Worm (Caenorhabditis elegans) whole organism, mixed stage, embryonic: ENCODE measurements around the gene C03A7.13.

Experiments
- M03D4.4 ChIP-seq: sonication (generic microtip); optimal IDR thresholded peaks from 2 replicates; lab custom pipeline; 2017; ENCODE audit warnings: mild to moderate bottlenecking, missing genetic modification characterization, missing compliant biosample characterization
- bed-3 ChIP-seq: fragments of 200-800 bp; sonication (Bioruptor generic); optimal IDR thresholded peaks from 3 replicates; lab custom pipeline; 2018; ENCODE audit warnings: mild to moderate bottlenecking, missing genetic modification characterization, moderate library complexity, missing compliant biosample characterization
- blmp-1 ChIP-seq: fragments of 150-350 bp; optimal IDR thresholded peaks from 2 replicates; lab custom pipeline; 2014; ENCODE audit warnings: missing biosample characterization, missing genetic modification characterization
- ceh-39 ChIP-seq: fragments of 150-350 bp; optimal IDR thresholded peaks from 2 replicates; lab custom pipeline; 2014; ENCODE audit warnings: missing biosample characterization, missing genetic modification characterization
- ces-1 ChIP-seq: fragments of 150-350 bp; optimal IDR thresholded peaks from 2 replicates; lab custom pipeline; 2014; ENCODE audit warnings: missing biosample characterization, missing genetic modification reagents, missing genetic modification characterization
- cnd-1 ChIP-seq: fragments of 200-800 bp; sonication (Bioruptor generic); optimal IDR thresholded peaks from 2 replicates; lab custom pipeline; 2018; ENCODE audit warnings: mild to moderate bottlenecking, missing genetic modification characterization, missing compliant biosample characterization
- drap-1 ChIP-seq: fragments of 200-800 bp; sonication (Bioruptor generic); optimal IDR thresholded peaks from 3 replicates; lab custom pipeline; 2018; ENCODE audit warnings: mild to moderate bottlenecking, missing genetic modification characterization, missing compliant biosample characterization
- elt-3 ChIP-seq: fragments of 150-350 bp; optimal IDR thresholded peaks from 2 replicates; lab custom pipeline; 2014; ENCODE audit warnings: missing biosample characterization, missing genetic modification characterization
- flh-1 ChIP-seq: fragments of 200-800 bp; sonication (Bioruptor generic); optimal IDR thresholded peaks from 2 replicates; lab custom pipeline; 2018; ENCODE audit warnings: mild to moderate bottlenecking, missing genetic modification characterization, moderate library complexity, missing compliant biosample characterization
- lin-13 ChIP-seq: fragments of 150-350 bp; optimal IDR thresholded peaks from 2 replicates; lab custom pipeline; 2014; ENCODE audit warnings: missing biosample characterization, missing genetic modification characterization
- lin-32 ChIP-seq: fragments of 200-800 bp; sonication (Bioruptor generic); optimal IDR thresholded peaks from 2 replicates; lab custom pipeline; 2018; ENCODE audit warnings: mild to moderate bottlenecking, missing genetic modification characterization, missing compliant biosample characterization
- lsy-2 ChIP-seq: fragments of 150-350 bp; optimal IDR thresholded peaks from 2 replicates; lab custom pipeline; 2014; ENCODE audit warnings: missing biosample characterization, missing genetic modification characterization
- mab-5 ChIP-seq: fragments of 150-350 bp; optimal IDR thresholded peaks from 2 replicates; lab custom pipeline; 2014; ENCODE audit warnings: missing biosample characterization, missing genetic modification characterization
- mep-1 ChIP-seq: fragments of 150-350 bp; optimal IDR thresholded peaks from 2 replicates; lab custom pipeline; 2017; ENCODE audit warnings: missing biosample characterization, missing genetic modification reagents, missing genetic modification characterization, inconsistent platforms
- nhr-12 ChIP-seq: fragments of 150-350 bp; optimal IDR thresholded peaks from 2 replicates; lab custom pipeline; 2014; ENCODE audit warnings: missing biosample characterization, missing genetic modification characterization
- nhr-237 ChIP-seq: fragments of 150-350 bp; optimal IDR thresholded peaks from 2 replicates; lab custom pipeline; 2014; ENCODE audit warnings: missing biosample characterization, missing genetic modification characterization
- nhr-28 ChIP-seq: fragments of 150-350 bp; optimal IDR thresholded peaks from 2 replicates; lab custom pipeline; 2014; ENCODE audit warnings: missing biosample characterization, missing genetic modification characterization
- nhr-76 ChIP-seq: sonication (generic microtip); optimal IDR thresholded peaks from 2 replicates; lab custom pipeline; 2017; ENCODE audit warnings: missing biosample characterization, missing genetic modification characterization
- pha-4 ChIP-seq: fragments of 150-350 bp; optimal IDR thresholded peaks from 2 replicates; lab custom pipeline; 2018; ENCODE audit warnings: missing biosample characterization, missing genetic modification reagents, missing genetic modification characterization
- sptf-1 ChIP-seq: sonication (generic microtip); optimal IDR thresholded peaks from 2 replicates; lab custom pipeline; 2017; ENCODE audit warnings: mild to moderate bottlenecking, missing genetic modification characterization, moderate library complexity, missing compliant biosample characterization
- tbx-8 ChIP-seq: fragments of 200-800 bp; sonication (Bioruptor generic); optimal IDR thresholded peaks from 2 replicates; lab custom pipeline; 2018; ENCODE audit warnings: mild to moderate bottlenecking, missing genetic modification characterization, moderate library complexity, missing compliant biosample characterization
- unc-120 ChIP-seq: sonication (generic microtip); optimal IDR thresholded peaks from 2 replicates; lab custom pipeline; 2017; ENCODE audit warnings: missing genetic modification characterization, missing compliant biosample characterization; ENCODE audit not compliant: poor library complexity, severe bottlenecking
- unc-39 ChIP-seq: fragments of 150-350 bp; optimal IDR thresholded peaks from 2 replicates; lab custom pipeline; 2014; ENCODE audit warnings: missing biosample characterization, missing genetic modification characterization
- unc-62 ChIP-seq: fragments of 150-350 bp; optimal IDR thresholded peaks from 2 replicates; lab custom pipeline; 2014; ENCODE audit warnings: missing biosample characterization, missing genetic modification reagents, missing genetic modification characterization

C03A7.13 gene

ce11 chrV:5137919-5138318, 54.4 kb downstream of the C03A7.13 start, which contains the start of gene F14F9.3:
TSS of gene F14F9.3 (plus strand) at chrV:5138219.
- TF ChIP-seq bed-3 (GFP tag; lab: Kevin White, UChicago) = no peak
- TF ChIP-seq sptf-1 (tag; lab: Kevin White, UChicago) = no peak
- no peak for TF ChIP-seq unc-120
- TF ChIP-seq drap-1 (GFP tag; lab: Kevin White, UChicago) = no peak
- no peak for TF ChIP-seq mab-5
- no peak for TF ChIP-seq nhr-28 (tag; lab: Kevin White, UChicago)
- TF ChIP-seq mep-1 (tag; lab: Kevin White, UChicago) = no peak
- no peak for TF ChIP-seq lin-32 (GFP tag; lab: Kevin White, UChicago)
- no peak for TF ChIP-seq unc-62 (GFP tag; lab: Kevin White, UChicago)
- TF ChIP-seq ces-1 = no peak
- TF ChIP-seq M03D4.4 (tag; lab: Kevin White, UChicago) = no peak
- TF ChIP-seq cnd-1 (tag; lab: Kevin White, UChicago) = no peak
- no peak for TF ChIP-seq blmp-1 (tag; lab: Kevin White, UChicago)
- TF ChIP-seq flh-1 = no peak
- TF ChIP-seq lin-13 (tag; lab: Kevin White, UChicago) = no peak
- no peak for TF ChIP-seq elt-3
- TF ChIP-seq unc-39 (tag; lab: Kevin White, UChicago) = no peak
- TF ChIP-seq nhr-12 (tag; lab: Kevin White, UChicago) = no peak
- TF ChIP-seq, all 35 proteins: peak for 0

- TF ChIP-seq mab-5 = no peak
These were observed 59.9 kb downstream of the C03A7.13 start, which contains the start of gene F14F9.4 for ce11 chrV:5132441-5132840. TSS of gene F14F9.4 (plus strand) at chrV:5132741.

- no peak for TF ChIP-seq ceh-39
- no peak for TF ChIP-seq pha-4 (tag; lab: Kevin White, UChicago)
- no peak for TF ChIP-seq nhr-237 (tag; lab: Kevin White, UChicago)
- no peak for TF ChIP-seq blmp-1 (tag; lab: Kevin White, UChicago)
These were observed 61.0 kb downstream of the C03A7.13 start for ce11 chrV:5131380-5131779.

- TF ChIP-seq nhr-12 (tag; lab: Kevin White, UChicago) = no peak
- no peak for TF ChIP-seq sptf-1 (tag; lab: Kevin White, UChicago)
- no peak for TF ChIP-seq nhr-28 (tag; lab: Kevin White, UChicago)
- no peak for TF ChIP-seq bed-3 (GFP tag; lab: Kevin White, UChicago)
- TF ChIP-seq tbx-8 = no peak
- TF ChIP-seq M03D4.4 (tag; lab: Kevin White, UChicago) = no peak
- TF ChIP-seq lsy-2 = no peak
- TF ChIP-seq nhr-76 (tag; lab: Kevin White, UChicago) = no peak
These were observed 62.3 kb downstream of the C03A7.13 start, which contains the start of gene F14F9.8 for ce11 chrV:5130018-5130417. TSS of gene F14F9.8 (plus strand) at chrV:5130318.
